Fruit fly (Drosophila melanogaster) whole organism, adult: Measurements from ENCODE around the gene CG31286.

Experiments
- CG11617 ChIP-seq: fragments of 200-800 bp; sonication (Bioruptor generic); optimal IDR thresholded peaks from 2 replicates; lab custom pipeline; 2017; ENCODE audit warnings: mild to moderate bottlenecking, missing biosample characterization, missing genetic modification reagents, missing genetic modification characterization
- CG12768 ChIP-seq: fragments of 200-800 bp; sonication (Bioruptor generic); optimal IDR thresholded peaks from 2 replicates; lab custom pipeline; 2017; ENCODE audit warnings: missing biosample characterization, missing genetic modification characterization, mild to moderate bottlenecking, moderate library complexity, missing genetic modification reagents
- CG1620 ChIP-seq: fragments of 200-800 bp; sonication (Bioruptor generic); optimal IDR thresholded peaks from 2 replicates; lab custom pipeline; 2016; ENCODE audit warnings: missing biosample characterization, missing genetic modification characterization
- CG33017 ChIP-seq: fragments of 200-800 bp; sonication (Bioruptor generic); optimal IDR thresholded peaks from 2 replicates; lab custom pipeline; 2018; ENCODE audit warnings: missing biosample characterization, mild to moderate bottlenecking, missing genetic modification characterization, moderate library complexity
- CG7101 ChIP-seq: fragments of 200-800 bp; sonication (Bioruptor generic); optimal IDR thresholded peaks from 2 replicates; lab custom pipeline; 2018; ENCODE audit warnings: missing biosample characterization, mild to moderate bottlenecking, missing genetic modification characterization, moderate library complexity
- Clk ChIP-seq: fragments of 200-800 bp; sonication (Bioruptor generic); optimal IDR thresholded peaks from 2 replicates; lab custom pipeline; 2017; ENCODE audit warnings: missing biosample characterization, missing genetic modification characterization
- Crg-1 ChIP-seq: fragments of 200-800 bp; sonication (Bioruptor generic); optimal IDR thresholded peaks from 2 replicates; lab custom pipeline; 2016; ENCODE audit warnings: missing biosample characterization, missing genetic modification characterization
- Mnt ChIP-seq: fragments of 200-800 bp; sonication (Bioruptor generic); optimal IDR thresholded peaks from 2 replicates; lab custom pipeline; 2016; ENCODE audit warnings: missing biosample characterization, mild to moderate bottlenecking, missing genetic modification characterization
- bab1 ChIP-seq: fragments of 200-800 bp; sonication (Bioruptor generic); optimal IDR thresholded peaks from 3 replicates; lab custom pipeline; 2019; ENCODE audit warnings: missing biosample characterization, mild to moderate bottlenecking, missing genetic modification characterization, moderate library complexity
- kay ChIP-seq: fragments of 200-800 bp; sonication (Bioruptor generic); peaks from one replicate; lab custom pipeline; 2016; ENCODE audit warnings: missing biosample characterization, missing genetic modification characterization, borderline replicate concordance
- ovo ChIP-seq: fragments of 200-800 bp; sonication (Bioruptor generic); optimal IDR thresholded peaks from 2 replicates; lab custom pipeline; 2016; ENCODE audit warnings: missing biosample characterization, missing genetic modification characterization
- pad ChIP-seq: fragments of 200-800 bp; sonication (Bioruptor generic); optimal IDR thresholded peaks from 3 replicates; lab custom pipeline; 2017; ENCODE audit warnings: missing biosample characterization, missing genetic modification characterization, mild to moderate bottlenecking, moderate library complexity, missing genetic modification reagents
- tj ChIP-seq: fragments of 200-800 bp; sonication (Bioruptor generic); optimal IDR thresholded peaks from 3 replicates; lab custom pipeline; 2017; ENCODE audit warnings: missing biosample characterization, mild to moderate bottlenecking, missing genetic modification characterization, moderate library complexity
- toe ChIP-seq: fragments of 200-800 bp; sonication (Bioruptor generic); optimal IDR thresholded peaks from 2 replicates; lab custom pipeline; 2016; ENCODE audit warnings: missing biosample characterization, missing genetic modification characterization

dm6 chr3R:6683135-6683534 lies 42.1 kb downstream of the CG31286 start:
- TF ChIP-seq tj (GFP tag; lab: Kevin White, UChicago) = no peak
- TF ChIP-seq ovo = no peak
- no peak for TF ChIP-seq toe (GFP tag; lab: Kevin White, UChicago)
- no peak for TF ChIP-seq CG1620 (GFP tag; lab: Kevin White, UChicago)
- no peak for TF ChIP-seq CG12768 (GFP tag; lab: Kevin White, UChicago)
- no peak for TF ChIP-seq CG7101 (tag; lab: Kevin White, UChicago)
- TF ChIP-seq kay (GFP tag; lab: Kevin White, UChicago) = no peak
- TF ChIP-seq bab1 (GFP tag; lab: Kevin White, UChicago) = no peak
- no peak for TF ChIP-seq CG33017 (tag; lab: Kevin White, UChicago)
- no peak for TF ChIP-seq Clk (GFP tag; lab: Kevin White, UChicago)
- no peak for TF ChIP-seq CG11617 (GFP tag; lab: Kevin White, UChicago)
- peak; percentile 44 for TF ChIP-seq pad (GFP tag; lab: Kevin White, UChicago)
- TF ChIP-seq Crg-1 (GFP tag; lab: Kevin White, UChicago) = no peak
- TF ChIP-seq Mnt = no peak
